Worm (Caenorhabditis elegans) whole organism, L1 larva: ENCODE data around the gene cul-4.
A peak's percentile ranks its signal among the peaks of the same experiment; 100 is the strongest.

ENCODE experiments used
- Y116A8C.19 ChIP-seq: sonication (generic microtip); optimal IDR thresholded peaks from 2 replicates; lab custom pipeline; 2016; ENCODE audit warnings: missing compliant biosample characterization, missing genetic modification characterization, borderline replicate concordance
- alr-1 ChIP-seq: fragments of 200-800 bp; sonication (Bioruptor generic); optimal IDR thresholded peaks from 2 replicates; lab custom pipeline; 2018; ENCODE audit warnings: borderline replicate concordance, mild to moderate bottlenecking, missing genetic modification characterization, missing compliant biosample characterization
- aly-2 ChIP-seq: fragments of 150-350 bp; optimal IDR thresholded peaks from 2 replicates; lab custom pipeline; 2014; ENCODE audit warnings: missing biosample characterization, missing genetic modification characterization
- ama-1 ChIP-seq: fragments of 150-350 bp; optimal IDR thresholded peaks from 2 replicates; lab custom pipeline; 2014
- blmp-1 ChIP-seq: fragments of 150-350 bp; optimal IDR thresholded peaks from 2 replicates; lab custom pipeline; 2014; ENCODE audit warnings: missing biosample characterization, missing genetic modification characterization
- ceh-63 ChIP-seq: fragments of 200-800 bp; sonication (Bioruptor generic); optimal IDR thresholded peaks from 2 replicates; lab custom pipeline; 2018; ENCODE audit warnings: mild to moderate bottlenecking, missing genetic modification characterization, missing compliant biosample characterization
- ceh-8 ChIP-seq: fragments of 200-800 bp; sonication (Bioruptor generic); optimal IDR thresholded peaks from 2 replicates; lab custom pipeline; 2018; ENCODE audit warnings: mild to moderate bottlenecking, missing genetic modification characterization, moderate library complexity, missing compliant biosample characterization
- ceh-90 ChIP-seq: sonication (generic microtip); optimal IDR thresholded peaks from 2 replicates; lab custom pipeline; 2016; ENCODE audit warnings: missing genetic modification characterization, missing compliant biosample characterization
- ces-1 ChIP-seq: fragments of 150-350 bp; optimal IDR thresholded peaks from 2 replicates; lab custom pipeline; 2014; ENCODE audit warnings: missing biosample characterization, missing genetic modification reagents, missing genetic modification characterization
- dsc-1 ChIP-seq: sonication (generic microtip); optimal IDR thresholded peaks from 2 replicates; lab custom pipeline; 2016; ENCODE audit warnings: mild to moderate bottlenecking, missing genetic modification characterization, missing compliant biosample characterization
- efl-1 ChIP-seq, 4 experiments: fragments of 150-350 bp; optimal IDR thresholded peaks in 3 of 4; peaks in 1 of 4; 1 replicate in 1 of 4; 2 replicates in 3 of 4; lab custom pipeline; 2014; ENCODE audit warnings: missing biosample characterization in 2 of 4, missing genetic modification characterization in 2 of 4, missing genetic modification reagents in 2 of 4
- egl-13 ChIP-seq: sonication (generic microtip); optimal IDR thresholded peaks from 2 replicates; lab custom pipeline; 2016; ENCODE audit warnings: missing genotype, missing genetic modification reagents, missing genetic modification characterization, missing compliant biosample characterization
- egl-27 ChIP-seq, 2 experiments: fragments of 150-350 bp in 1 of 2; sonication (generic microtip); optimal IDR thresholded peaks; 3 replicates each; lab custom pipeline; 2017 to 2018; ENCODE audit warnings: missing biosample characterization in 2 of 2, missing genetic modification characterization in 2 of 2, missing genetic modification reagents in 2 of 2
- elt-2 ChIP-seq: sonication (generic microtip); optimal IDR thresholded peaks from 2 replicates; lab custom pipeline; 2016; ENCODE audit warnings: missing genetic modification characterization, mild to moderate bottlenecking, inconsistent platforms, missing compliant biosample characterization, missing genetic modification reagents
- elt-3 ChIP-seq, 6 experiments: fragments of 150-350 bp in 1 of 6; sonication (generic microtip); optimal IDR thresholded peaks; 2 replicates each; lab custom pipeline; 2017 to 2018; ENCODE audit warnings: missing biosample characterization in 6 of 6, missing genetic modification characterization in 6 of 6, inconsistent platforms in 1 of 6
- fkh-10 ChIP-seq: sonication (generic microtip); optimal IDR thresholded peaks from 2 replicates; lab custom pipeline; 2017; ENCODE audit warnings: missing biosample characterization, missing genetic modification reagents, missing genetic modification characterization
- fos-1 ChIP-seq: fragments of 150-350 bp; optimal IDR thresholded peaks from 2 replicates; lab custom pipeline; 2014; ENCODE audit warnings: missing biosample characterization, missing genetic modification characterization
- grh-1 ChIP-seq: fragments of 200-800 bp; sonication (Bioruptor generic); IDR thresholded peaks from 2 replicates; pipeline ENCODE4 v1.3.6; 2022; ENCODE audit warnings: missing genetic modification reagents, missing genetic modification characterization, missing compliant biosample characterization
- hlh-4 ChIP-seq: sonication (generic microtip); optimal IDR thresholded peaks from 2 replicates; lab custom pipeline; 2016; ENCODE audit warnings: mild to moderate bottlenecking, missing genetic modification characterization, missing compliant biosample characterization
- hpl-2 ChIP-seq: fragments of 150-350 bp; optimal IDR thresholded peaks from 2 replicates; lab custom pipeline; 2014; ENCODE audit warnings: missing biosample characterization, missing genetic modification reagents, missing genetic modification characterization
- irx-1 ChIP-seq: sonication (generic microtip); optimal IDR thresholded peaks from 2 replicates; lab custom pipeline; 2016; ENCODE audit warnings: missing genetic modification characterization, missing compliant biosample characterization
- jun-1 ChIP-seq: fragments of 150-350 bp; optimal IDR thresholded peaks from 2 replicates; lab custom pipeline; 2014; ENCODE audit warnings: missing biosample characterization, missing genetic modification reagents, missing genetic modification characterization
- lin-13 ChIP-seq: fragments of 150-350 bp; optimal IDR thresholded peaks from 2 replicates; lab custom pipeline; 2014; ENCODE audit warnings: missing biosample characterization, missing genetic modification reagents, missing genetic modification characterization
- lin-14 ChIP-seq: fragments of 200-800 bp; sonication (Bioruptor generic); optimal IDR thresholded peaks from 2 replicates; lab custom pipeline; 2018; ENCODE audit warnings: mild to moderate bottlenecking, missing genetic modification characterization, moderate library complexity, missing compliant biosample characterization
- lin-39 ChIP-seq: fragments of 150-350 bp; optimal IDR thresholded peaks from 2 replicates; lab custom pipeline; 2014; ENCODE audit warnings: missing biosample characterization, missing genetic modification reagents, missing genetic modification characterization
- lsy-2 ChIP-seq, 2 experiments: fragments of 150-350 bp; optimal IDR thresholded peaks; 2 replicates each; lab custom pipeline; 2014; ENCODE audit warnings: missing biosample characterization in 2 of 2, missing genetic modification characterization in 2 of 2
- mab-9 ChIP-seq: fragments of 200-800 bp; sonication (Bioruptor generic); IDR thresholded peaks from 2 replicates; pipeline ENCODE4 v1.3.6; 2022; ENCODE audit warnings: missing genetic modification reagents, missing genetic modification characterization, missing compliant biosample characterization
- mdl-1 ChIP-seq, 2 experiments: fragments of 150-350 bp; optimal IDR thresholded peaks; 2 replicates each; lab custom pipeline; 2014 to 2017; ENCODE audit warnings: missing biosample characterization in 2 of 2, missing genetic modification characterization in 2 of 2, inconsistent platforms in 1 of 2
- mep-1 ChIP-seq: fragments of 150-350 bp; optimal IDR thresholded peaks from 2 replicates; lab custom pipeline; 2014; ENCODE audit warnings: missing biosample characterization, missing genetic modification characterization
- nhr-12 ChIP-seq: sonication (generic microtip); optimal IDR thresholded peaks from 2 replicates; lab custom pipeline; 2017; ENCODE audit warnings: missing biosample characterization, missing genetic modification characterization
- nhr-19 ChIP-seq: fragments of 200-800 bp; sonication (Bioruptor generic); conservative IDR thresholded peaks from 2 replicates; pipeline ENCODE4 v1.3.6; 2022; ENCODE audit warnings: missing genetic modification characterization, missing compliant biosample characterization
- nhr-20 ChIP-seq: sonication (generic microtip); optimal IDR thresholded peaks from 2 replicates; lab custom pipeline; 2016; ENCODE audit warnings: mild to moderate bottlenecking, missing genetic modification characterization, missing compliant biosample characterization
- nhr-47 ChIP-seq: sonication (generic microtip); optimal IDR thresholded peaks from 2 replicates; lab custom pipeline; 2016; ENCODE audit warnings: mild to moderate bottlenecking, missing genetic modification characterization, moderate library complexity, missing compliant biosample characterization
- nhr-71 ChIP-seq: sonication (generic microtip); optimal IDR thresholded peaks from 2 replicates; lab custom pipeline; 2016; ENCODE audit warnings: mild to moderate bottlenecking, missing genetic modification characterization, moderate library complexity, missing compliant biosample characterization
- nhr-77 ChIP-seq: fragments of 150-350 bp; optimal IDR thresholded peaks from 2 replicates; lab custom pipeline; 2014; ENCODE audit warnings: missing biosample characterization, missing genetic modification characterization
- pag-3 ChIP-seq: sonication (generic microtip); optimal IDR thresholded peaks from 2 replicates; lab custom pipeline; 2017; ENCODE audit warnings: missing genetic modification characterization, mild to moderate bottlenecking, missing compliant biosample characterization, antibody characterized with exemption, borderline replicate concordance; ENCODE audit not compliant: insufficient read depth
- pax-3 ChIP-seq: fragments of 200-800 bp; sonication (Bioruptor generic); optimal IDR thresholded peaks from 2 replicates; lab custom pipeline; 2018; ENCODE audit warnings: mild to moderate bottlenecking, missing genetic modification characterization, moderate library complexity, missing compliant biosample characterization
- pqm-1 ChIP-seq: sonication (generic microtip); optimal IDR thresholded peaks from 3 replicates; lab custom pipeline; 2017; ENCODE audit warnings: missing biosample characterization, missing genetic modification characterization
- rnt-1 ChIP-seq: sonication (generic microtip); optimal IDR thresholded peaks from 2 replicates; lab custom pipeline; 2016; ENCODE audit warnings: mild to moderate bottlenecking, missing genetic modification characterization, moderate library complexity, missing compliant biosample characterization
- skn-1 ChIP-seq: fragments of 150-350 bp; optimal IDR thresholded peaks from 2 replicates; lab custom pipeline; 2014; ENCODE audit warnings: missing biosample characterization, missing genetic modification characterization
- snu-23 ChIP-seq: sonication (generic microtip); optimal IDR thresholded peaks from 2 replicates; lab custom pipeline; 2016; ENCODE audit warnings: missing genetic modification characterization, missing compliant biosample characterization
- tbx-2 ChIP-seq: sonication (generic microtip); optimal IDR thresholded peaks from 2 replicates; lab custom pipeline; 2016; ENCODE audit warnings: missing genetic modification characterization, missing compliant biosample characterization
- unc-30 ChIP-seq: sonication (generic microtip); optimal IDR thresholded peaks from 2 replicates; lab custom pipeline; 2017; ENCODE audit warnings: missing biosample characterization, missing genetic modification characterization
- unc-98 ChIP-seq: fragments of 200-800 bp; sonication (Bioruptor generic); IDR thresholded peaks from 2 replicates; pipeline ENCODE4 v1.3.6; 2022; ENCODE audit warnings: missing genetic modification characterization, missing compliant biosample characterization
- zag-1 ChIP-seq: fragments of 150-350 bp; optimal IDR thresholded peaks from 2 replicates; lab custom pipeline; 2014; ENCODE audit warnings: missing biosample characterization, missing genetic modification characterization
- zip-4 ChIP-seq: fragments of 200-800 bp; sonication (Bioruptor generic); optimal IDR thresholded peaks from 2 replicates; lab custom pipeline; 2018; ENCODE audit warnings: mild to moderate bottlenecking, missing genetic modification characterization, moderate library complexity, missing compliant biosample characterization
- ztf-4 ChIP-seq: fragments of 150-350 bp; optimal IDR thresholded peaks from 2 replicates; lab custom pipeline; 2014; ENCODE audit warnings: missing biosample characterization, missing genetic modification characterization

Gene cul-4

DNA sequence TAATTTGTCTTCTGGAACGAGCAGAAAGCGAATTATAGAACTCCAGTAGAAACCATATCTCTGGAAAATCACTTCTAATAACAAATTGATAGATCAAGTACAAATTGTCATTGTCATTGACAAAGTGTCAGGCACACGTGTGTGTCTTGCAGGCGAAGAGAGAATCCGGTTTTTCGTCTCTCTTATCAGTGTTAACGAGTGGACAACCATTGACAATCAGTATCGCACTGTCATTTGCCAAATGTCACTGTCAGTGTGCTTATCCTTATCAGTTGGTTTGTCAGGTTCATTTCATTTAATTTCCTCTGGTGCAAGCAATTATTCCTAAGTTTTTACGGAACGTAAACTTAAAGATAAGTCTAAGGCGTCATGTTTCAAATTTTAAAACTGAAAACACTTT lies 28.4 kb upstream of the cul-4 start (continued):
- no peak for TF ChIP-seq rnt-1

DNA sequence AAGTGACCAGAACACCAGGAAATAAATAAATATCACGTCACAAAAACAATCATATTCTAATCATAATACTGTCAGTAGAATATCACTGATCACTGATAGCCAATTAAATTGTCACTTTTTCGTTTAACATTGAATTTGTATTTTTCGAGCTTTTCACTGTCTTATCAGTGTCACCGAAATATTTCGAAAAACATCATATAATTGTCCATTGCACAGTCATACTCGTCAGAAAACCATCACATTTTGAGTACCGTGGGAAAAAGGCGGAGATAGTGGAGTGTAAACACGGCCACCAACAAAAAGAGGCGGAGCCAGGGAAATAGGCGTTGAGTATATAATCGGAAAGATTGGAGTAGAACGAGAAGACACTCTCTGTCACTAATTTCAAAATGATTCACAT lies 24.6 kb upstream of the cul-4 start:
- TF ChIP-seq nhr-71 (tag; lab: Kevin White, UChicago) = peak; percentile 24
- TF ChIP-seq elt-2 (tag; lab: Kevin White, UChicago) = peak; percentile 88
- TF ChIP-seq nhr-12 = no peak
- peak; percentile 20 for TF ChIP-seq nhr-20

DNA sequence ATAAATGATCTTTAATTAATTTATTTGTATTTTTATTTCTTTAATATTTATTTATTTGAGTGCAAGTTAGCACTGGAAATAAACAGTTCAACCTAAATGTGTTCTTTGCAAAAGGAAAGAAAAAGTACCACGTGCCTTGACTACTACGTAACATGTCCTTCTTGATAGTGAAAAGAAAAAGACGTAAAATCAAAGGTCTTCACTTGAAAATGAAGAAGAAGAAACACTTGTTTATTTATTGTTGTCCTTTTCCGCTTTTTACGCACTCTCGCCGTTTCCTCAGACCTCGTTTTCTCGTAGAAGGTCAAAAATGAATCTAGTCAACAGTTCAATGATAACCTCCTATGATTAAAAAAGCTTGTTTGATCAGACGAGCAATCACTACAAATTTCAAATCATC lies 24.0 kb upstream of the cul-4 start:
- TF ChIP-seq ceh-90 (no peak), dsc-1 (tag; lab: Kevin White, UChicago) (no peak), lin-13 (GFP tag; lab: Kevin White, UChicago) (no peak), grh-1 (no peak), fkh-10 (GFP tag; lab: Kevin White, UChicago) (no peak), nhr-20 (peak; percentile 61), blmp-1 (tag; lab: Kevin White, UChicago) (peak; percentile 86), snu-23 (peak; percentile 16), lsy-2 (tag; optimal IDR thresholded peaks at IDR 0.05; lab: Kevin White, UChicago) (peak in 1 of 2 experiments; percentile 13), unc-30 (tag; lab: Kevin White, UChicago) (no peak), ztf-4 (no peak), mdl-1 (tag; optimal IDR thresholded peaks at IDR 0.05; lab: Kevin White, UChicago) (no peak), efl-1 (optimal IDR thresholded peaks at IDR 0.05; lab: Kevin White, UChicago) (no peak), efl-1 (GFP tag; optimal IDR thresholded peaks at IDR 0.05 in 1 of 2; lab: Kevin White, UChicago) (no peak), mep-1 (tag; lab: Kevin White, UChicago) (no peak), egl-13 (no peak), unc-98 (no peak), pax-3 (no peak), jun-1 (tag; lab: Kevin White, UChicago) (no peak), mab-9 (GFP tag; lab: Robert Waterston, UW) (no peak), hpl-2 (GFP tag; lab: Kevin White, UChicago) (no peak), ceh-8 (GFP tag; lab: Kevin White, UChicago) (no peak), hlh-4 (tag; lab: Kevin White, UChicago) (no peak), elt-3 (tag; optimal IDR thresholded peaks at IDR 0.05; lab: Kevin White, UChicago) (peak in 2 of 6 experiments; percentile 47 to 54), ama-1 (no peak), egl-27 (tag; optimal IDR thresholded peaks at IDR 0.05; lab: Kevin White, UChicago) (no peak), ces-1 (GFP tag; lab: Kevin White, UChicago) (no peak), nhr-71 (tag; lab: Kevin White, UChicago) (peak; percentile 33), nhr-19 (GFP tag; lab: Robert Waterston, UW) (0 out of 2 replicates have a peak, but pooled peaks have one; percentile 5), tbx-2 (peak; percentile 10), lin-39 (tag; lab: Kevin White, UChicago) (no peak), nhr-47 (tag; lab: Kevin White, UChicago) (no peak), lin-14 (GFP tag; lab: Kevin White, UChicago) (peak; percentile 53), irx-1 (tag; lab: Kevin White, UChicago) (no peak), zag-1 (tag; lab: Kevin White, UChicago) (no peak), fos-1 (tag; lab: Kevin White, UChicago) (no peak), aly-2 (tag; lab: Kevin White, UChicago) (no peak)
- TF ChIP-seq, all 84 proteins: peak for 9

DNA sequence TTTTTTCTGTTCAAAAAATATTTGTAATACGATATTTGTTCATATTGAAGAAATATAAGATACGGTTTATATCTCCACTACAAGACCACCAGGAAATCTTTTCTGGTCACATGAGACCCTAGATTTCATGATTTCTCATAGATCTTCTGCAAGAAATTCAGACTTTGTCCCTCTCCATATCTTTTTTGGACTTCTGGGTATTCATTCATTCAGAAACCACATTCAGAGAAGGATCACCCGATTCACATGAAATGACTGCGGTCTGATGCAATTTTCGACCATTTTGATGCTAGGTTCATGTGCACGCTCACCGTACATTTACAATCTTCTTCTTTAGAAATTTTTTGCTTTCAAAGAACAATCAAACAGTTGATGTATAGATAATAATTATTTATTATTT lies 22.1 kb upstream of the cul-4 start:
- no peak for TF ChIP-seq egl-13
- TF ChIP-seq zip-4 (GFP tag; lab: Kevin White, UChicago) = no peak
- TF ChIP-seq skn-1 (tag; lab: Kevin White, UChicago) = no peak
- no peak for TF ChIP-seq Y116A8C.19
- TF ChIP-seq tbx-2 = peak; percentile 25
- no peak for TF ChIP-seq pqm-1 (tag; lab: Kevin White, UChicago)
- no peak for TF ChIP-seq pag-3 (tag; lab: Kevin White, UChicago)
- TF ChIP-seq irx-1 (tag; lab: Kevin White, UChicago) = no peak
- no peak for TF ChIP-seq ztf-4
- peak; percentile 37 for TF ChIP-seq snu-23
- TF ChIP-seq ceh-63 (GFP tag; lab: Kevin White, UChicago) = no peak
- TF ChIP-seq efl-1 (optimal IDR thresholded peaks at IDR 0.05; lab: Kevin White, UChicago) = no peak
- TF ChIP-seq efl-1 (GFP tag; optimal IDR thresholded peaks at IDR 0.05 in 1 of 2; lab: Kevin White, UChicago) = no peak
- peak; percentile 67 for TF ChIP-seq blmp-1 (tag; lab: Kevin White, UChicago)
- TF ChIP-seq alr-1 (tag; lab: Kevin White, UChicago) = no peak
- peak; percentile 42 for TF ChIP-seq nhr-19 (GFP tag; lab: Robert Waterston, UW)
- no peak for TF ChIP-seq nhr-77 (tag; lab: Kevin White, UChicago)
